Fruit fly (Drosophila melanogaster) whole organism, embryonic: ENCODE results near the gene CG3704.
A peak's percentile ranks its signal among the peaks of the same experiment; 100 is the strongest.

Experiments used
- Asciz ChIP-seq: fragments of 200-800 bp; sonication (Bioruptor generic); optimal IDR thresholded peaks from 2 replicates; lab custom pipeline; 2017; ENCODE audit warnings: missing biosample characterization, mild to moderate bottlenecking, missing genetic modification characterization, missing genetic modification reagents
- CG10366 ChIP-seq: fragments of 200-800 bp; sonication (Bioruptor generic); IDR thresholded peaks from 2 replicates; pipeline ENCODE4 v1.3.6; 2022; ENCODE audit warnings: missing biosample characterization, missing genetic modification characterization
- CG11456 ChIP-seq: fragments of 200-800 bp; sonication (Bioruptor generic); IDR thresholded peaks from 3 replicates; pipeline ENCODE4 v1.3.6; 2022; ENCODE audit warnings: missing biosample characterization, missing genetic modification characterization
- CG11723 ChIP-seq: fragments of 200-800 bp; sonication (Bioruptor generic); optimal IDR thresholded peaks from 2 replicates; lab custom pipeline; 2017; ENCODE audit warnings: missing biosample characterization, mild to moderate bottlenecking, missing genetic modification characterization
- CG13624 ChIP-seq: fragments of 200-800 bp; sonication (Bioruptor generic); optimal IDR thresholded peaks from 2 replicates; lab custom pipeline; 2016; ENCODE audit warnings: missing biosample characterization, missing genetic modification characterization
- CG17385 ChIP-seq: fragments of 200-800 bp; sonication (Bioruptor generic); optimal IDR thresholded peaks from 3 replicates; lab custom pipeline; 2018; ENCODE audit warnings: missing biosample characterization, mild to moderate bottlenecking, missing genetic modification characterization
- CG31441 ChIP-seq: fragments of 200-800 bp; sonication (Bioruptor generic); IDR thresholded peaks from 2 replicates; pipeline ENCODE4 v1.3.6; 2022; ENCODE audit warnings: missing biosample characterization, missing genetic modification characterization
- CG32532 ChIP-seq: fragments of 200-800 bp; sonication (Bioruptor generic); IDR thresholded peaks from 2 replicates; pipeline ENCODE4 v1.3.6; 2022; ENCODE audit warnings: missing biosample characterization, missing genetic modification characterization
- CG42726 ChIP-seq: fragments of 200-800 bp; sonication (Bioruptor generic); IDR thresholded peaks from 2 replicates; pipeline ENCODE4 v1.3.6; 2022; ENCODE audit warnings: missing biosample characterization, missing genetic modification characterization; ENCODE audit not compliant: partially characterized antibody
- CG4328 ChIP-seq: fragments of 200-800 bp; sonication (Bioruptor generic); optimal IDR thresholded peaks from 3 replicates; lab custom pipeline; 2017; ENCODE audit warnings: missing biosample characterization, missing genetic modification reagents, missing genetic modification characterization
- CG6272 ChIP-seq: fragments of 200-800 bp; sonication (Bioruptor generic); IDR thresholded peaks from 2 replicates; pipeline ENCODE4 v1.3.6; 2022; ENCODE audit warnings: missing biosample characterization, missing genetic modification characterization
- CG6683 ChIP-seq: fragments of 200-800 bp; sonication (Bioruptor generic); optimal IDR thresholded peaks from 2 replicates; lab custom pipeline; 2017; ENCODE audit warnings: missing biosample characterization, mild to moderate bottlenecking, missing genetic modification characterization, missing genetic modification reagents
- CG8478 ChIP-seq: fragments of >200 bp; optimal IDR thresholded peaks from 2 replicates; lab custom pipeline; 2018
- CG9932 ChIP-seq: fragments of 200-800 bp; sonication (Bioruptor generic); IDR thresholded peaks from 2 replicates; pipeline ENCODE4 v1.3.6; 2022; ENCODE audit warnings: missing biosample characterization, missing genetic modification characterization
- CTCF ChIP-seq: fragments of 200-800 bp; sonication (Bioruptor generic); optimal IDR thresholded peaks from 2 replicates; lab custom pipeline; 2017; ENCODE audit warnings: missing biosample characterization, mild to moderate bottlenecking, missing genetic modification characterization, moderate library complexity
- Chrac-16 ChIP-seq: fragments of 200-800 bp; sonication (Bioruptor generic); optimal IDR thresholded peaks from 3 replicates; lab custom pipeline; 2016; ENCODE audit warnings: missing biosample characterization, missing genetic modification characterization
- CkIIα-i1 ChIP-seq: fragments of 200-800 bp; sonication (Bioruptor generic); IDR thresholded peaks from 2 replicates; pipeline ENCODE4 v1.3.6; 2022; ENCODE audit warnings: missing biosample characterization, missing genetic modification characterization
- Dbx ChIP-seq: fragments of 200-800 bp; sonication (Bioruptor generic); IDR thresholded peaks from 3 replicates; pipeline ENCODE4 v1.3.6; 2022; ENCODE audit warnings: missing biosample characterization, missing genetic modification characterization
- Dek ChIP-seq: fragments of 200-800 bp; sonication (Bioruptor generic); optimal IDR thresholded peaks from 3 replicates; lab custom pipeline; 2019; ENCODE audit warnings: missing biosample characterization, mild to moderate bottlenecking, missing genetic modification characterization, moderate library complexity
- Mrtf ChIP-seq: fragments of 200-800 bp; sonication (Bioruptor generic); IDR thresholded peaks from 3 replicates; pipeline ENCODE4 v1.3.6; 2022; ENCODE audit warnings: missing biosample characterization, missing genetic modification characterization
- PHDP ChIP-seq: fragments of 200-800 bp; sonication (Bioruptor generic); optimal IDR thresholded peaks from 3 replicates; lab custom pipeline; 2018; ENCODE audit warnings: missing biosample characterization, mild to moderate bottlenecking, missing genetic modification characterization, moderate library complexity
- Ptx1 ChIP-seq: fragments of 200-800 bp; sonication (Bioruptor generic); IDR thresholded peaks from 2 replicates; pipeline ENCODE4 v1.3.6; 2022; ENCODE audit warnings: missing biosample characterization, missing genetic modification characterization
- Ravus ChIP-seq: fragments of 200-800 bp; sonication (Bioruptor generic); IDR thresholded peaks from 2 replicates; pipeline ENCODE4 v1.3.6; 2022; ENCODE audit warnings: missing biosample characterization, missing genetic modification characterization
- Rx ChIP-seq: fragments of 200-800 bp; sonication (Bioruptor generic); IDR thresholded peaks from 2 replicates; pipeline ENCODE4 v1.3.6; 2022; ENCODE audit warnings: missing biosample characterization, missing genetic modification characterization
- Sin3A ChIP-seq: fragments of >200 bp; optimal IDR thresholded peaks from 2 replicates; lab custom pipeline; 2018
- Spps ChIP-seq: fragments of 200-800 bp; sonication (Bioruptor generic); optimal IDR thresholded peaks from 2 replicates; lab custom pipeline; 2018; ENCODE audit warnings: missing biosample characterization, mild to moderate bottlenecking, missing genetic modification characterization
- Trl ChIP-seq, 3 experiments: fragments of >200 bp in 2 of 3; fragments of 200-800 bp in 1 of 3; sonication (Bioruptor generic) in 1 of 3; optimal IDR thresholded peaks; 2 replicates in 1 of 3; 3 replicates in 2 of 3; lab custom pipeline; 2016 to 2017; ENCODE audit warnings: missing biosample characterization in 1 of 3, missing genetic modification characterization in 1 of 3
- amos ChIP-seq: fragments of 200-800 bp; sonication (Bioruptor generic); IDR thresholded peaks from 2 replicates; pipeline ENCODE4 v1.3.6; 2022; ENCODE audit warnings: missing biosample characterization, missing genetic modification characterization; ENCODE audit not compliant: partially characterized antibody
- ara ChIP-seq: fragments of 200-800 bp; sonication (Bioruptor generic); IDR thresholded peaks from 2 replicates; pipeline ENCODE4 v1.3.6; 2022; ENCODE audit warnings: missing biosample characterization, missing genetic modification characterization
- az2 ChIP-seq: fragments of 200-800 bp; sonication (Bioruptor generic); optimal IDR thresholded peaks from 3 replicates; lab custom pipeline; 2016; ENCODE audit warnings: missing biosample characterization, missing genetic modification characterization
- bab2 ChIP-seq: fragments of 200-800 bp; sonication (Bioruptor generic); optimal IDR thresholded peaks from 2 replicates; lab custom pipeline; 2016; ENCODE audit warnings: missing biosample characterization, missing genetic modification characterization
- bsh ChIP-seq, 2 experiments: fragments of 200-800 bp; sonication (Bioruptor generic); optimal IDR thresholded peaks; 2 replicates each; lab custom pipeline; 2017 to 2018; ENCODE audit warnings: mild to moderate bottlenecking in 2 of 2, missing biosample characterization in 2 of 2, missing genetic modification characterization in 2 of 2, moderate library complexity in 1 of 2
- caup ChIP-seq: fragments of 200-800 bp; sonication (Bioruptor generic); optimal IDR thresholded peaks from 3 replicates; lab custom pipeline; 2017; ENCODE audit warnings: missing biosample characterization, mild to moderate bottlenecking, missing genetic modification characterization, moderate library complexity; ENCODE audit not compliant: severe bottlenecking
- chinmo ChIP-seq: fragments of 200-800 bp; sonication (Bioruptor generic); IDR thresholded peaks from 4 replicates; pipeline ENCODE4 v1.3.6; 2022; ENCODE audit warnings: missing biosample characterization, missing genetic modification characterization; ENCODE audit not compliant: partially characterized antibody
- chn ChIP-seq: fragments of 200-800 bp; sonication (Bioruptor generic); optimal IDR thresholded peaks from 2 replicates; lab custom pipeline; 2016; ENCODE audit warnings: missing biosample characterization, missing genetic modification characterization
- dan ChIP-seq: fragments of 200-800 bp; sonication (Bioruptor generic); IDR thresholded peaks from 2 replicates; pipeline ENCODE4 v1.3.6; 2022; ENCODE audit warnings: missing biosample characterization, missing genetic modification characterization
- danr ChIP-seq: fragments of 200-800 bp; sonication (Bioruptor generic); IDR thresholded peaks from 2 replicates; pipeline ENCODE4 v1.3.6; 2022; ENCODE audit warnings: missing biosample characterization, missing genetic modification characterization
- dm ChIP-seq: fragments of 200-800 bp; sonication (Bioruptor generic); optimal IDR thresholded peaks from 3 replicates; lab custom pipeline; 2016; ENCODE audit warnings: missing biosample characterization, missing genetic modification characterization
- dpn ChIP-seq, 2 experiments: fragments of 200-800 bp; sonication (Bioruptor generic); optimal IDR thresholded peaks; 3 replicates each; lab custom pipeline; 2016; ENCODE audit warnings: missing biosample characterization in 2 of 2, missing genetic modification characterization in 2 of 2
- exex ChIP-seq: fragments of 200-800 bp; sonication (Bioruptor generic); optimal IDR thresholded peaks from 4 replicates; lab custom pipeline; 2018; ENCODE audit warnings: missing biosample characterization, mild to moderate bottlenecking, missing genetic modification characterization, moderate library complexity
- eyg ChIP-seq: fragments of 200-800 bp; sonication (Bioruptor generic); optimal IDR thresholded peaks from 3 replicates; lab custom pipeline; 2016; ENCODE audit warnings: missing biosample characterization, missing genetic modification characterization
- fd64A ChIP-seq: fragments of 200-800 bp; sonication (Bioruptor generic); optimal IDR thresholded peaks from 3 replicates; lab custom pipeline; 2018; ENCODE audit warnings: missing biosample characterization, mild to moderate bottlenecking, missing genetic modification characterization
- luna ChIP-seq: fragments of 200-800 bp; sonication (Bioruptor generic); optimal IDR thresholded peaks from 2 replicates; lab custom pipeline; 2016; ENCODE audit warnings: missing biosample characterization, missing genetic modification characterization
- mam ChIP-seq: fragments of 200-800 bp; sonication (Bioruptor generic); optimal IDR thresholded peaks from 3 replicates; lab custom pipeline; 2016; ENCODE audit warnings: missing biosample characterization, missing genetic modification characterization
- nerfin-1 ChIP-seq: fragments of 200-800 bp; sonication (Bioruptor generic); optimal IDR thresholded peaks from 3 replicates; lab custom pipeline; 2019; ENCODE audit warnings: missing biosample characterization, mild to moderate bottlenecking, missing genetic modification characterization, moderate library complexity
- nom ChIP-seq: fragments of 200-800 bp; sonication (Bioruptor generic); optimal IDR thresholded peaks from 2 replicates; lab custom pipeline; 2017; ENCODE audit warnings: missing biosample characterization, missing genetic modification characterization, mild to moderate bottlenecking, moderate library complexity, missing genetic modification reagents
- otp ChIP-seq: fragments of 200-800 bp; sonication (Bioruptor generic); IDR thresholded peaks from 3 replicates; pipeline ENCODE4, ENCODE4 v1.3.6; 2022; ENCODE audit warnings: missing biosample characterization, missing genetic modification characterization
- slou ChIP-seq: fragments of 200-800 bp; sonication (Bioruptor generic); optimal IDR thresholded peaks from 3 replicates; lab custom pipeline; 2016; ENCODE audit warnings: missing biosample characterization, missing genetic modification characterization
- sug ChIP-seq: fragments of 200-800 bp; optimal IDR thresholded peaks from 2 replicates; lab custom pipeline; 2019; ENCODE audit warnings: missing biosample characterization, mild to moderate bottlenecking, missing genetic modification characterization, moderate library complexity
- ttk ChIP-seq: fragments of 200-800 bp; sonication (Bioruptor generic); IDR thresholded peaks from 2 replicates; pipeline ENCODE4 v2.1.2; 2022; ENCODE audit warnings: missing biosample characterization, missing genetic modification characterization
- tup ChIP-seq: fragments of 200-800 bp; sonication (Bioruptor generic); optimal IDR thresholded peaks from 2 replicates; lab custom pipeline; 2016; ENCODE audit warnings: missing biosample characterization, mild to moderate bottlenecking, missing genetic modification characterization, moderate library complexity

The CG3704 gene

DNA sequence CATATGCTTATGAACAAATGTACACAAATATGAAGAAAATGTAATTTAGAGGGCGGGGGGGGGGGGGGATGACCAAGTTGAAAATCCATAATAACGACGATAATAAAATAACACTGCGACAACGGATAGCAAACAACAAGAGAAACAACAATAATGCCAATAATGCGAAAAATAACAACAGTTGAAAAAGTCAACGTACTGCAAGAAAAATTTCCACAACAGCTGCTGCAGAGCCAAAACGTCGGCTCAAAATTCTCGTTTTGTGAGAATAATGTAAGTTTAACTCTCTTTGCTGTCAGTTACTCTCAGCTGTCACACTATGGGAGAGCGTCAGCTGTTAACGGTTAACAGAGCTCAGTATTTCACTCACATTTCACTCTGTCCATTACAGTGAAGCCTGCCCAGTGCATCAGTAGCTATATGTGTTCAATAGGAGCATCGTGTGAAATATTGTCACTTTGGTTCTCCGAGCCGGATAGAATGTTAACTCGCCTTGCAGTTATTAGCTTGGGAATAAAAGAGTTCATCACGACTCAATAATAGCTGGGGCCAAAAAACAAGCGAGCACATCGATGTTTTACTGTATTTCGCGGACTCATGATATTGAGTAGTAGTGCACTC, 39.8 kb downstream of the CG3704 start (continued):
- TF ChIP-seq PHDP (tag; lab: Kevin White, UChicago) (peak; percentile 85), Trl (optimal IDR thresholded peaks at IDR 0.05; lab: Kevin White, UChicago) (peak; percentile 71 to 78), Trl (GFP tag; optimal IDR thresholded peaks at IDR 0.05; lab: Kevin White, UChicago) (peak; percentile 83), sug (tag; lab: Kevin White, UChicago) (peak; percentile 67), Dbx (GFP tag; lab: Robert Waterston, UW) (peak; percentile 66), CG10366 (GFP tag; lab: Robert Waterston, UW) (peak; percentile 75), nom (GFP tag; lab: Kevin White, UChicago) (peak; percentile 84), danr (GFP tag; lab: Robert Waterston, UW) (peak; percentile 66), amos (GFP tag; lab: Robert Waterston, UW) (no peak), CG6683 (GFP tag; lab: Kevin White, UChicago) (peak; percentile 36), Ptx1 (peak; percentile 89), CTCF (GFP tag; lab: Kevin White, UChicago) (peak; percentile 15), CG11456 (peak; percentile 67; the same call in 1 of the 3 replicates), Dek (tag; lab: Kevin White, UChicago) (peak; percentile 62), bab2 (GFP tag; lab: Kevin White, UChicago) (peak; percentile 76), nerfin-1 (tag; lab: Kevin White, UChicago) (peak; percentile 54), Mrtf (GFP tag; lab: Robert Waterston, UW) (peak; percentile 88), slou (GFP tag; lab: Kevin White, UChicago) (peak; percentile 44), dan (GFP tag; lab: Robert Waterston, UW) (peak; percentile 23; the same call in 1 of the 2 replicates), CG8478 (lab: Kevin White, UChicago) (no peak), CG42726 (GFP tag; lab: Robert Waterston, UW) (no peak), dm (GFP tag; lab: Kevin White, UChicago) (peak; percentile 40), CG17385 (GFP tag; lab: Kevin White, UChicago) (peak; percentile 76), fd64A (GFP tag; lab: Kevin White, UChicago) (peak; percentile 13), chn (peak; percentile 78), Ravus (GFP tag; lab: Robert Waterston, UW) (no peak), chinmo (GFP tag; lab: Robert Waterston, UW) (0 out of 4 replicates have a peak, but pooled peaks have one; percentile 52), CG11723 (peak; percentile 60), ttk (GFP tag; lab: Robert Waterston, UW) (peak; percentile 83), az2 (GFP tag; lab: Kevin White, UChicago) (peak; percentile 82), caup (peak; percentile 74), Sin3A (lab: Kevin White, UChicago) (no peak), Spps (tag; lab: Kevin White, UChicago) (peak; percentile 11), CG4328 (GFP tag; lab: Kevin White, UChicago) (peak; percentile 37), Asciz (GFP tag; lab: Kevin White, UChicago) (peak; percentile 45), CG32532 (peak; percentile 81), CG9932 (GFP tag; lab: Robert Waterston, UW) (peak; percentile 57), CG13624 (peak; percentile 68), dpn (GFP tag; optimal IDR thresholded peaks at IDR 0.05; lab: Kevin White, UChicago) (peak; percentile 75 to 91), bsh (GFP tag; optimal IDR thresholded peaks at IDR 0.05; lab: Kevin White, UChicago) (peak; percentile 79 to 83), exex (no peak), ara (GFP tag; lab: Robert Waterston, UW) (peak; percentile 68), otp (GFP tag; lab: Robert Waterston, UW) (no peak), CG6272 (peak; percentile 55; the same call in 1 of the 2 replicates), tup (GFP tag; lab: Kevin White, UChicago) (peak; percentile 20), mam (peak; percentile 85), CG31441 (GFP tag; lab: Robert Waterston, UW) (peak; percentile 79), Rx (GFP tag; lab: Robert Waterston, UW) (peak; percentile 60), eyg (GFP tag; lab: Kevin White, UChicago) (peak; percentile 38), Chrac-16 (GFP tag; lab: Kevin White, UChicago) (peak; percentile 69), luna (GFP tag; lab: Kevin White, UChicago) (peak; percentile 23), CkIIα-i1 (GFP tag; lab: Robert Waterston, UW) (no peak)
